Worm (Caenorhabditis elegans): ENCODE results near the gene F53E10.1.
A peak's percentile ranks its signal among the peaks of the same experiment; 100 is the strongest.

- TF ChIP-seq mep-1 (tag; optimal IDR thresholded peaks at IDR 0.05) (no peak), lsy-2 (tag; optimal IDR thresholded peaks at IDR 0.05) (no peak), snpc-4 (tag; optimal IDR thresholded peaks at IDR 0.05) (no peak), ceh-83 (GFP tag; optimal IDR thresholded peaks at IDR 0.05) (peak; percentile 7), tbx-8 (GFP tag; optimal IDR thresholded peaks at IDR 0.05) (no peak), unc-62 (GFP tag; optimal IDR thresholded peaks at IDR 0.05) (no peak), elt-1 (tag; optimal IDR thresholded peaks at IDR 0.05; ENCODE audit: borderline replicate concordance, insufficient read depth) (no peak), nhr-237 (tag; optimal IDR thresholded peaks at IDR 0.05) (no peak), unc-39 (tag; optimal IDR thresholded peaks at IDR 0.05) (no peak)
Measured at ce11 chrV:2614986-2615687, at the start of gene F53E10.1.

Measured in whole organism, mixed stage, embryonic.